Fruit fly (Drosophila melanogaster): ENCODE data around the gene CG46311.

dm6 chrX:13633298-13633891 is 69.8 kb downstream of the CG46311 start:
- TF ChIP-seq cnc (optimal IDR thresholded peaks at IDR 0.05) (no peak), Clk (GFP tag; optimal IDR thresholded peaks at IDR 0.05) (no peak), CG12768 (GFP tag; optimal IDR thresholded peaks at IDR 0.05) (no peak), kay (GFP tag; ENCODE audit: borderline replicate concordance) (no peak), CG11617 (GFP tag; optimal IDR thresholded peaks at IDR 0.05) (no peak), CG14711 (tag; optimal IDR thresholded peaks at IDR 0.05) (no peak)
